Worm (Caenorhabditis elegans): ENCODE measurements around the gene K01D12.20.

The K01D12.20 gene

ce11 chrV:12395699-12396098, 4.9 kb downstream of the K01D12.20 start, which contains the start of gene twk-14:
Gene twk-14 (minus strand): TSS chrV:12395706.
- TF ChIP-seq nhr-76 (tag; optimal IDR thresholded peaks at IDR 0.05) (no peak), nhr-111 (GFP tag; optimal IDR thresholded peaks at IDR 0.05) (no peak), Y75B8A.6 (GFP tag; IDR thresholded peaks at IDR 0.05) (no peak), unc-62 (GFP tag; optimal IDR thresholded peaks at IDR 0.05 in 1 of 2) (peak in 1 of 2 experiments; percentile 25), unc-62 (tag; optimal IDR thresholded peaks at IDR 0.05) (no peak)

- TF ChIP-seq dmd-6 (GFP tag; IDR thresholded peaks at IDR 0.05) (no peak), nhr-28 (tag; optimal IDR thresholded peaks at IDR 0.05) (no peak), mes-2 (tag; optimal IDR thresholded peaks at IDR 0.05; ENCODE audit: poor library complexity, severe bottlenecking) (no peak), ceh-28 (tag; optimal IDR thresholded peaks at IDR 0.05) (no peak), tra-1 (GFP tag; IDR thresholded peaks at IDR 0.05) (no peak), ctbp-1 (GFP tag; IDR thresholded peaks at IDR 0.05) (no peak), zip-11 (GFP tag; IDR thresholded peaks at IDR 0.05) (no peak), nhr-10 (tag; optimal IDR thresholded peaks at IDR 0.05) (no peak), Y75B8A.6 (GFP tag; IDR thresholded peaks at IDR 0.05) (no peak), daf-8 (GFP tag; IDR thresholded peaks at IDR 0.05) (no peak), snpc-4 (tag; optimal IDR thresholded peaks at IDR 0.05) (no peak), lin-29 (GFP tag; IDR thresholded peaks at IDR 0.05) (no peak), lin-13 (GFP tag; optimal IDR thresholded peaks at IDR 0.05) (no peak), lir-3 (tag; optimal IDR thresholded peaks at IDR 0.05) (no peak)
Observed at ce11 chrV:12386154-12386553, 14.5 kb downstream of the K01D12.20 start, which contains the start of gene K01D12.15. Gene K01D12.15 (plus strand): TSS chrV:12386454.

ce11 chrV:12377256-12377655, 23.4 kb downstream of the K01D12.20 start, which contains the start of gene K01D12.1:
Gene K01D12.1 (plus strand): TSS chrV:12377556.
- TF ChIP-seq unc-62 (GFP tag; optimal IDR thresholded peaks at IDR 0.05 in 1 of 2): peak in 1 of 2 experiments; percentile 71
- TF ChIP-seq unc-62 (tag; optimal IDR thresholded peaks at IDR 0.05): no peak
- no peak for TF ChIP-seq ZK546.5 (tag; optimal IDR thresholded peaks at IDR 0.05)
- peak; percentile 70 for TF ChIP-seq aha-1 (tag)

- peak; percentile 51; the same call in 1 of the 2 replicates for TF ChIP-seq Y48G9A.11 (GFP tag; IDR thresholded peaks at IDR 0.05)
Observed at ce11 chrV:12374252-12374651, 26.4 kb downstream of the K01D12.20 start, which contains the start of gene F23H12.10. Gene F23H12.10 (minus strand): TSS chrV:12374263.

ce11 chrV:12371386-12371785, 29.2 kb downstream of the K01D12.20 start, which contains the start of gene F23H12.7:
Gene F23H12.7 (plus strand): TSS chrV:12371686.
- peak in 1 of 2 experiments; percentile 1 for TF ChIP-seq unc-62 (GFP tag; optimal IDR thresholded peaks at IDR 0.05 in 1 of 2)
- TF ChIP-seq unc-62 (tag; optimal IDR thresholded peaks at IDR 0.05): no peak
- no peak for TF ChIP-seq daf-19 (GFP tag; conservative IDR thresholded peaks at IDR 0.05)

- TF ChIP-seq pha-4 (GFP tag; IDR thresholded peaks at IDR 0.05): no peak
- no peak for TF ChIP-seq pha-4 (tag; optimal IDR thresholded peaks at IDR 0.05)
- TF ChIP-seq zfp-3 (GFP tag; conservative IDR thresholded peaks at IDR 0.05): no peak
- TF ChIP-seq lim-7 (GFP tag; IDR thresholded peaks at IDR 0.05): no peak
- TF ChIP-seq daf-12 (tag; optimal IDR thresholded peaks at IDR 0.05): no peak
- no peak for TF ChIP-seq zip-11 (GFP tag; IDR thresholded peaks at IDR 0.05)
- no peak for TF ChIP-seq ceh-82 (tag; optimal IDR thresholded peaks at IDR 0.05)
- no peak for TF ChIP-seq fkh-10 (GFP tag; optimal IDR thresholded peaks at IDR 0.05)
- no peak for TF ChIP-seq dmd-9 (GFP tag; IDR thresholded peaks at IDR 0.05)
- TF ChIP-seq F44E2.7 (GFP tag; IDR thresholded peaks at IDR 0.05): no peak
- no peak for TF ChIP-seq nhr-77 (tag; optimal IDR thresholded peaks at IDR 0.05)
- TF ChIP-seq madf-5 (GFP tag; IDR thresholded peaks at IDR 0.05): no peak
- no peak for TF ChIP-seq spr-1 (tag; optimal IDR thresholded peaks at IDR 0.05)
- no peak for TF ChIP-seq snpc-1.2 (GFP tag; IDR thresholded peaks at IDR 0.05)
- TF ChIP-seq aha-1 (tag): no peak
- no peak for TF ChIP-seq ama-1 (optimal IDR thresholded peaks at IDR 0.05)
- TF ChIP-seq ceh-62 (tag; optimal IDR thresholded peaks at IDR 0.05): no peak
Observed at ce11 chrV:12369437-12369836, 31.2 kb downstream of the K01D12.20 start, which contains the start of gene gcy-13. Gene gcy-13 (minus strand): TSS chrV:12369537.
